Worm (Caenorhabditis elegans): ENCODE measurements around the gene F02A9.7.

ce11 chrIII:9109726-9110125 is 34.3 kb upstream of the F02A9.7 start:
- no peak for TF ChIP-seq W03F9.2 (tag; optimal IDR thresholded peaks at IDR 0.05)
- no peak for TF ChIP-seq him-1 (tag; optimal IDR thresholded peaks at IDR 0.05)
